Fruit fly (Drosophila melanogaster): ENCODE measurements around the gene CG31076.

CG31076 gene

dm6 chr3R:26953478-26953874 is 36.2 kb downstream of the CG31076 start (continued):
- TF ChIP-seq CG8632 (GFP tag; optimal IDR thresholded peaks at IDR 0.05) (peak; percentile 78), acj6 (GFP tag; optimal IDR thresholded peaks at IDR 0.05) (peak; percentile 94), CG8119 (GFP tag; IDR thresholded peaks at IDR 0.05) (peak; percentile 97), fd85E (GFP tag; optimal IDR thresholded peaks at IDR 0.05) (peak; percentile 83), CG11762 (GFP tag; optimal IDR thresholded peaks at IDR 0.05; ENCODE audit: insufficient read depth) (peak; percentile 95), svp (GFP tag) (peak; percentile 84), vri (GFP tag; optimal IDR thresholded peaks at IDR 0.05) (no peak), CG3919 (GFP tag; optimal IDR thresholded peaks at IDR 0.05) (peak; percentile 94), CG34406 (GFP tag; optimal IDR thresholded peaks at IDR 0.05) (peak; percentile 65), achi (GFP tag; optimal IDR thresholded peaks at IDR 0.05) (peak; percentile 87), fd59A (GFP tag; optimal IDR thresholded peaks at IDR 0.05) (peak; percentile 90), dac (GFP tag; optimal IDR thresholded peaks at IDR 0.05) (peak; percentile 95), dsx (GFP tag; optimal IDR thresholded peaks at IDR 0.05; ENCODE audit: poor library complexity, severe bottlenecking) (peak; percentile 86), Sox14 (GFP tag; optimal IDR thresholded peaks at IDR 0.05) (peak; percentile 93), Eip78C (GFP tag) (peak; percentile 99), CG1621 (tag; optimal IDR thresholded peaks at IDR 0.05) (peak; percentile 94), ss (GFP tag; optimal IDR thresholded peaks at IDR 0.05) (peak in 1 of 2 experiments; percentile 68)

dm6 chr3R:26952857-26953477 is 36.7 kb downstream of the CG31076 start:
- TF ChIP-seq Gug (GFP tag; IDR thresholded peaks at IDR 0.05) (no peak), pdm3 (GFP tag; optimal IDR thresholded peaks at IDR 0.05) (no peak), CG11294 (GFP tag; IDR thresholded peaks at IDR 0.05) (no peak), CG9139 (GFP tag; optimal IDR thresholded peaks at IDR 0.05) (no peak)

DNA sequence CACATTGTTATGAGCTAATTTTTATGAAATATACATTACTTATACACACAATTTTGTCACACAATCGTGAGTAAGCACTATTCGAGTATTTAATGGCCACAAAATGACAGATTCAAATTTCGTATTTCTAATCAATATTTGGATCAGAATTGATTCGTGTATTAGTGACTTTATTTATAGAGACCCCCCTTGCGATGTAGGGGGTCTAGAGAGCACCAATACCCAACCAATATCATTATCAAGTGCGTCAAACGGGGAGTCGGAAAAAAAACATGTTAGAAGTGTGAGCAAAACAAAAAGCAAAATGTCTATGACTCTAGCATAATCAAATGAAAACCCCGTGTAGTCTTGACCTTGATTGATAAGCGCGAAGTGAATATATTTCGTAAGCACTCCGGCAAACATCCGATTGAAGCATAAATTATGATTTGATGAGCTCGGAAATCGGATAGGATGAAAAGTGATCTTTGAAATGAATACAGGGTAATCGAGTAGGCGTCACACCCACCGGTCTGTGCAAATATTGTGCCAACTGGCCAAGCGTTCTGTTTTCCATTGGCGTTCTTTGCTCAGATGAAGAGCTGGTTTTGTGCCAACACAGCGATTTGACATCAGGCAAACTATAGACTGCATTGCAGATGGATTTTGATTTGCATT is 37.3 kb downstream of the CG31076 start:
- no peak for TF ChIP-seq CG1621 (tag; optimal IDR thresholded peaks at IDR 0.05)
- no peak for TF ChIP-seq Smox (GFP tag; optimal IDR thresholded peaks at IDR 0.05)
- peak; percentile 61 for TF ChIP-seq fkh (GFP tag; optimal IDR thresholded peaks at IDR 0.05)
- TF ChIP-seq CG7368 (GFP tag; optimal IDR thresholded peaks at IDR 0.05), result no peak

DNA sequence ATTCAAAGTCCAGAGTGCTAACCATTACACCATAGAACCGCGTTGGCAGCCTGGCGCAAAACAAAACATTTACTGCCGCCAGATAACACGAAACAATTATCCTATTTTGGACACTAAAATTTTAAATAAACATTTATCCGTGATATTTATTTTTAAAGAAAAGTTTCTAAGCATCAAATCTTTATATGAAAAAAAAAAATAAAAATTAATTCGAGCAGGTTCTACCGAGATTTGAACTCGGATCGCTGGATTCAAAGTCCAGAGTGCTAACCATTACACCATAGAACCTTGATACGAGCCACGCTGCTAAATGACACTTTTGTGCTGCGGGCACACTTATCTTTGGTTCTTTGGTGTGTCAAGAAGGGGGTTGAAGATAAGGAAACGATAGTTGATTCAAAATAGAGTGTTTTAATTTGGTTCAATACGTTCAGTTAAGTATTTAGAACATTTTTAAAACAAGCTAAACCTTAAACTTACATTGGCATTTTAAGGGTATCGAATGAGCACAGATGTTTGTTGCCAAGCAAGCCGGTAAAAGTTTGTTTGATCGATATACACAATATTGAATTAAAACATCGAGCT is 42.3 kb downstream of the CG31076 start, which contains the start of gene Spag1:
Gene Spag1, plus strand, starts transcription at position 535 of the 585 bp plus-strand sequence.
- TF ChIP-seq CG6276 (GFP tag; optimal IDR thresholded peaks at IDR 0.05), result peak; percentile 72
- TF ChIP-seq fkh (GFP tag; optimal IDR thresholded peaks at IDR 0.05), result no peak
- peak; percentile 86 for TF ChIP-seq CG6854 (GFP tag; optimal IDR thresholded peaks at IDR 0.05)
- TF ChIP-seq Ets21C (GFP tag; optimal IDR thresholded peaks at IDR 0.05), result no peak
- TF ChIP-seq esn (GFP tag; optimal IDR thresholded peaks at IDR 0.05), result peak; percentile 48
- no peak for TF ChIP-seq achi (GFP tag; optimal IDR thresholded peaks at IDR 0.05)
- peak; percentile 2 for TF ChIP-seq Sox14 (GFP tag; optimal IDR thresholded peaks at IDR 0.05)
- peak; percentile 70 for TF ChIP-seq Eip93F (GFP tag; optimal IDR thresholded peaks at IDR 0.05)
- TF ChIP-seq ss (GFP tag; optimal IDR thresholded peaks at IDR 0.05), result peak; percentile 71 to 80
- TF ChIP-seq CG9139 (GFP tag; optimal IDR thresholded peaks at IDR 0.05), result peak; percentile 76
- peak; percentile 27 for TF ChIP-seq topi (GFP tag; optimal IDR thresholded peaks at IDR 0.05)
- no peak for TF ChIP-seq CG11294 (GFP tag; IDR thresholded peaks at IDR 0.05)
- peak; percentile 53 for TF ChIP-seq CG16779 (tag; optimal IDR thresholded peaks at IDR 0.05)
- TF ChIP-seq spab (GFP tag; optimal IDR thresholded peaks at IDR 0.05), result peak; percentile 0
- no peak for TF ChIP-seq salr (GFP tag; optimal IDR thresholded peaks at IDR 0.05)
- no peak for TF ChIP-seq CG7368 (GFP tag; optimal IDR thresholded peaks at IDR 0.05)
- TF ChIP-seq CG6808 (GFP tag; optimal IDR thresholded peaks at IDR 0.05), result peak; percentile 71
- TF ChIP-seq CG10669 (GFP tag; optimal IDR thresholded peaks at IDR 0.05), result peak; percentile 33
- TF ChIP-seq CG15336 (GFP tag; IDR thresholded peaks at IDR 0.05), result peak; percentile 52; the same call in 1 of the 2 replicates
- peak; percentile 86 for TF ChIP-seq Eip78C (GFP tag)
